Worm (Caenorhabditis elegans) whole organism, midembryonic: ENCODE measurements around the gene ZK563.7.

Experiments
- cog-1 ChIP-seq: sonication (generic microtip); optimal IDR thresholded peaks from 2 replicates; lab custom pipeline; 2016; ENCODE audit warnings: missing genetic modification characterization, missing compliant biosample characterization
- flt-1 ChIP-seq: fragments of 200-800 bp; sonication (Bioruptor generic); IDR thresholded peaks from 2 replicates; pipeline ENCODE4 v1.3.6; 2022; ENCODE audit warnings: missing genetic modification characterization, missing compliant biosample characterization
- tab-1 ChIP-seq: fragments of 200-800 bp; sonication (Bioruptor generic); IDR thresholded peaks from 2 replicates; pipeline ENCODE4 v1.3.6; 2022; ENCODE audit warnings: missing genetic modification characterization, missing compliant biosample characterization
- ztf-23 ChIP-seq: fragments of 200-800 bp; sonication (Bioruptor generic); IDR thresholded peaks from 2 replicates; pipeline ENCODE4 v1.3.6; 2022; ENCODE audit warnings: missing genetic modification reagents, missing genetic modification characterization, missing compliant biosample characterization
- ztf-29 ChIP-seq: fragments of 200-800 bp; sonication (Bioruptor generic); IDR thresholded peaks from 2 replicates; pipeline ENCODE4 v1.3.6; 2022; ENCODE audit warnings: missing genetic modification reagents, missing genetic modification characterization, missing compliant biosample characterization

DNA sequence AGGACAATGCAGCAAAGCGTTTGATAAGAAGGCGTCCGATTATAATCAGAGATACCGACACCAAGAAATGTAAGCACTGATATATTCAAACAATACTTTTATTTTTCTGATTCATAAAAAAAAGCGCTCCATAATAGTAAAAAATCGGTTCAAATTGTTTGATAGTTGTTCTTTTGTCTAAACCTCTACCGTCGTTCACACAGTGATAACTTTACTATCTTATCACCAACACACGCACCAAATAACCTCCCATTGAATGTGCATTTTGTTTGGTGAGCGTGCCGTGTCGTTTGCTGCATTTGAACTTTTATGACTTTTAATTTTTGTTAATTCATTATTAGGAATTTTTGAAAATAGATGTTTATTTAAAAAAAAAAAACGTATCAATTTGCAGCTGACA lies 46.2 kb upstream of the ZK563.7 start:
- TF ChIP-seq cog-1 = no peak
- TF ChIP-seq ztf-23 (GFP tag; lab: Robert Waterston, UW) = no peak
- no peak for TF ChIP-seq ztf-29
- no peak for TF ChIP-seq tab-1 (GFP tag; lab: Robert Waterston, UW)
- TF ChIP-seq flt-1 (GFP tag; lab: Robert Waterston, UW) = no peak
